Worm (Caenorhabditis elegans) whole organism, L3 larva: ENCODE results near the gene acr-21.

ENCODE experiments used
- ZK546.5 ChIP-seq: sonication (generic microtip); optimal IDR thresholded peaks from 2 replicates; lab custom pipeline; 2017; ENCODE audit warnings: missing biosample characterization, missing genetic modification characterization
- ceh-28 ChIP-seq: fragments of 150-350 bp; optimal IDR thresholded peaks from 2 replicates; lab custom pipeline; 2014; ENCODE audit warnings: missing biosample characterization, missing genetic modification reagents, missing genetic modification characterization
- lin-39 ChIP-seq: fragments of 150-350 bp; optimal IDR thresholded peaks from 2 replicates; lab custom pipeline; 2018; ENCODE audit warnings: missing biosample characterization, missing genetic modification reagents, missing genetic modification characterization

DNA sequence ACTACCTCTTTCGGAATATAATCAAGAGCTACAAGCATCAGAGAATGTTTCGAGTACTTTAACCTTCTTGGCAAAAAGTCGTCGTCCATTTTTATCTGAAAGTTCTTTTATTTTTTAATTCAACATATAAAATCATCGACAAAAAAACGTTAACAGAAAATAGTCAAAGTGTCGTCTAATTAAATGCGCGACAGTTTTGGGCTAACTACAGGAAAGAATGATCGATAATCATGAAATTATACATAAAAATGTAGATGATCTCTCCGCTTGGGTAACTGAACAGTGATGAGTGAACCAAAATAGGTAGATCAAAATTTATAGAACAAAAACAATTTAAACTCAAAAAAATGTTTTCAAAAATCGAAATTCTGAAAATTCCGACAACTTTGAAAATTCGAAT lies 23.2 kb upstream of the acr-21 start, which contains the start of gene C09E7.8:
- TF ChIP-seq ZK546.5 (tag; lab: Kevin White, UChicago) (no peak), lin-39 (tag; lab: Kevin White, UChicago) (no peak), ceh-28 (tag; lab: Kevin White, UChicago) (no peak)
